Fruit fly (Drosophila melanogaster): ENCODE results near the gene sfl.

sfl gene

dm6 chr3L:6462199-6462598 is 33.3 kb upstream of the sfl start:
- TF ChIP-seq insv (optimal IDR thresholded peaks at IDR 0.05) (no peak), Sin3A (optimal IDR thresholded peaks at IDR 0.05) (no peak), h (optimal IDR thresholded peaks at IDR 0.05) (no peak), ttk (optimal IDR thresholded peaks at IDR 0.05) (no peak)

dm6 chr3L:6467691-6468329 is 27.7 kb upstream of the sfl start:
- no peak for TF ChIP-seq insv (optimal IDR thresholded peaks at IDR 0.05)

dm6 chr3L:6469508-6469907 is 26.0 kb upstream of the sfl start:
- no peak for TF ChIP-seq Myc (optimal IDR thresholded peaks at IDR 0.05)
- TF ChIP-seq h (optimal IDR thresholded peaks at IDR 0.05), result no peak
- no peak for TF ChIP-seq ttk (optimal IDR thresholded peaks at IDR 0.05)

- TF ChIP-seq ttk (optimal IDR thresholded peaks at IDR 0.05) (no peak), insv (optimal IDR thresholded peaks at IDR 0.05) (no peak)
These were observed 23.7 kb upstream of the sfl start for dm6 chr3L:6471820-6472219.

- TF ChIP-seq insv (optimal IDR thresholded peaks at IDR 0.05) (no peak), ttk (optimal IDR thresholded peaks at IDR 0.05) (no peak), h (optimal IDR thresholded peaks at IDR 0.05) (no peak), Myc (optimal IDR thresholded peaks at IDR 0.05) (no peak), Sin3A (optimal IDR thresholded peaks at IDR 0.05) (no peak), psq (optimal IDR thresholded peaks at IDR 0.05) (no peak)
These were observed 12.6 kb upstream of the sfl start for dm6 chr3L:6482838-6483237.

dm6 chr3L:6488405-6488804 is 7.1 kb upstream of the sfl start, which contains the start of the genes CG10147 and Bulli:
TSS of gene CG10147 (minus strand) at chr3L:6488424.
TSS of gene Bulli (plus strand) at chr3L:6488681.
- no peak for TF ChIP-seq h (optimal IDR thresholded peaks at IDR 0.05)
- no peak for TF ChIP-seq psq (optimal IDR thresholded peaks at IDR 0.05)
- no peak for TF ChIP-seq Myc (optimal IDR thresholded peaks at IDR 0.05)
- TF ChIP-seq Sin3A (optimal IDR thresholded peaks at IDR 0.05), result no peak
- TF ChIP-seq insv (optimal IDR thresholded peaks at IDR 0.05), result no peak
- TF ChIP-seq ttk (optimal IDR thresholded peaks at IDR 0.05), result no peak

- no peak for TF ChIP-seq Myc (optimal IDR thresholded peaks at IDR 0.05)
- TF ChIP-seq psq (optimal IDR thresholded peaks at IDR 0.05), result no peak
These were observed 807 bp downstream of the sfl start for dm6 chr3L:6496053-6496921.

- no peak for TF ChIP-seq Sin3A (optimal IDR thresholded peaks at IDR 0.05)
- no peak for TF ChIP-seq psq (optimal IDR thresholded peaks at IDR 0.05)
- no peak for TF ChIP-seq ttk (optimal IDR thresholded peaks at IDR 0.05)
- TF ChIP-seq Myc (optimal IDR thresholded peaks at IDR 0.05), result no peak
These were observed 1.4 kb downstream of the sfl start for dm6 chr3L:6496922-6497232.

dm6 chr3L:6497990-6498389 is 2.5 kb downstream of the sfl start:
- no peak for TF ChIP-seq Myc (optimal IDR thresholded peaks at IDR 0.05)
- no peak for TF ChIP-seq h (optimal IDR thresholded peaks at IDR 0.05)

dm6 chr3L:6498602-6499001 is 3.1 kb downstream of the sfl start:
- no peak for TF ChIP-seq h (optimal IDR thresholded peaks at IDR 0.05)
- TF ChIP-seq Sin3A (optimal IDR thresholded peaks at IDR 0.05), result no peak
- no peak for TF ChIP-seq ttk (optimal IDR thresholded peaks at IDR 0.05)
- TF ChIP-seq Myc (optimal IDR thresholded peaks at IDR 0.05), result no peak
- no peak for TF ChIP-seq insv (optimal IDR thresholded peaks at IDR 0.05)
- no peak for TF ChIP-seq psq (optimal IDR thresholded peaks at IDR 0.05)

- no peak for TF ChIP-seq Sin3A (optimal IDR thresholded peaks at IDR 0.05)
- no peak for TF ChIP-seq h (optimal IDR thresholded peaks at IDR 0.05)
- no peak for TF ChIP-seq psq (optimal IDR thresholded peaks at IDR 0.05)
- no peak for TF ChIP-seq ttk (optimal IDR thresholded peaks at IDR 0.05)
These were observed 5.0 kb downstream of the sfl start for dm6 chr3L:6500470-6500869.

dm6 chr3L:6508083-6508482 is 12.6 kb downstream of the sfl start:
- no peak for TF ChIP-seq Myc (optimal IDR thresholded peaks at IDR 0.05)

dm6 chr3L:6512284-6512683 is 16.8 kb downstream of the sfl start:
- no peak for TF ChIP-seq Sin3A (optimal IDR thresholded peaks at IDR 0.05)
- no peak for TF ChIP-seq Myc (optimal IDR thresholded peaks at IDR 0.05)
- no peak for TF ChIP-seq psq (optimal IDR thresholded peaks at IDR 0.05)
- TF ChIP-seq h (optimal IDR thresholded peaks at IDR 0.05), result no peak
- TF ChIP-seq insv (optimal IDR thresholded peaks at IDR 0.05), result no peak
- no peak for TF ChIP-seq ttk (optimal IDR thresholded peaks at IDR 0.05)

dm6 chr3L:6516901-6517300 is 21.4 kb downstream of the sfl start:
- TF ChIP-seq Myc (optimal IDR thresholded peaks at IDR 0.05) (no peak), h (optimal IDR thresholded peaks at IDR 0.05) (no peak), ttk (optimal IDR thresholded peaks at IDR 0.05) (no peak), insv (optimal IDR thresholded peaks at IDR 0.05) (no peak), Sin3A (optimal IDR thresholded peaks at IDR 0.05) (no peak), psq (optimal IDR thresholded peaks at IDR 0.05) (no peak)
